Worm (Caenorhabditis elegans) whole organism, L4/young adult: ENCODE data around the gene C07A12.18.

Source experiments
- W03F9.2 ChIP-seq: fragments of 150-350 bp; optimal IDR thresholded peaks from 2 replicates; lab custom pipeline; 2014; ENCODE audit warnings: missing biosample characterization, missing genetic modification characterization
- dao-5 ChIP-seq: sonication (generic microtip); optimal IDR thresholded peaks from 2 replicates; lab custom pipeline; 2016; ENCODE audit warnings: missing genotype, missing genetic modification characterization, moderate library complexity, missing compliant biosample characterization
- him-1 ChIP-seq: sonication (generic microtip); optimal IDR thresholded peaks from 2 replicates; lab custom pipeline; 2016; ENCODE audit warnings: missing genotype, missing genetic modification reagents, missing genetic modification characterization, missing compliant biosample characterization

ce11 chrX:4576272-4576671, 26.6 kb upstream of the C07A12.18 start:
- TF ChIP-seq him-1 (tag; lab: Kevin White, UChicago): no peak
- no peak for TF ChIP-seq dao-5 (tag; lab: Kevin White, UChicago)
- TF ChIP-seq W03F9.2 (tag; lab: Kevin White, UChicago): no peak
